Fruit fly (Drosophila melanogaster): ENCODE measurements around the gene CG46426.

DNA sequence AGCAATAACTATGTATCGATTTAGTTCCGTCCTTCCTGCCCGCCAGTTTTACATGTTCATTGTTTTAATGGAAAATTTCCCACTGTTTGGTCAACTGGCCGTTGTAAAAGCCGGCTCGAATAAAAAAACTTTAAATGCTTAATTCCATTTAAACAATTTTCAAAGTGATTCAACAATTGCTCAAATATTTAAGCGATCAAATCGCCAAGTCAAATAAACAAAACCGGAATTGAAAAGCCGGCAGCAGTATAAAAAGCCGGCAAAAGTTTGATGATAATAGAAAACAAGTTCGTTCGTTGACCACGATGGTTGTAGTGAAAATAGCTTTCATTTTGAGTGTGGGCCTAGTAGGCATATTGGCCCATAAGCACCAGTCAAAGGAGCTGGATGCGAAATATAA, 4.3 kb downstream of the CG46426 start, which contains the start of gene Mal-B1:
- TF ChIP-seq Vsx1 (GFP tag; optimal IDR thresholded peaks at IDR 0.05) = no peak
- no peak for TF ChIP-seq Gsc (GFP tag; IDR thresholded peaks at IDR 0.05)
- no peak for TF ChIP-seq CG7357 (GFP tag; IDR thresholded peaks at IDR 0.05)
- TF ChIP-seq gce (GFP tag; IDR thresholded peaks at IDR 0.05) = no peak
- no peak for TF ChIP-seq bcd (GFP tag; optimal IDR thresholded peaks at IDR 0.05)
- no peak for TF ChIP-seq trem (tag; optimal IDR thresholded peaks at IDR 0.05)
- no peak for TF ChIP-seq tx (GFP tag; optimal IDR thresholded peaks at IDR 0.05)
- TF ChIP-seq Blimp-1 (GFP tag; optimal IDR thresholded peaks at IDR 0.05) = no peak
- TF ChIP-seq CG10654 (GFP tag; optimal IDR thresholded peaks at IDR 0.05) = no peak
